Fruit fly (Drosophila melanogaster) whole organism, prepupa: Measurements from ENCODE around the gene CG6321.

Experiments
- CG4318 ChIP-seq: fragments of 200-800 bp; sonication (Bioruptor generic); optimal IDR thresholded peaks from 3 replicates; lab custom pipeline; 2017; ENCODE audit warnings: missing biosample characterization, mild to moderate bottlenecking, missing genetic modification characterization
- Gug ChIP-seq: fragments of 200-800 bp; sonication (Bioruptor generic); IDR thresholded peaks from 2 replicates; pipeline ENCODE4 v1.3.6; 2022; ENCODE audit warnings: missing biosample characterization, missing genetic modification characterization
- Hr39 ChIP-seq: fragments of 200-800 bp; sonication (Bioruptor generic); optimal IDR thresholded peaks from 2 replicates; lab custom pipeline; 2016; ENCODE audit warnings: missing biosample characterization, missing genetic modification characterization

- no peak for TF ChIP-seq Hr39
- TF ChIP-seq CG4318 (GFP tag; lab: Kevin White, UChicago), result no peak
- TF ChIP-seq Gug (GFP tag; lab: Robert Waterston, UW), result no peak
These were observed 41.0 kb downstream of the CG6321 start for dm6 chr3L:11020058-11020457.
